Fruit fly (Drosophila melanogaster): ENCODE data around the gene CG32814.

Gene CG32814

dm6 chrX:1030478-1030877 is 4.0 kb upstream of the CG32814 start, which contains the start of the genes Cdc45 and Rpp21 (continued):
- no peak for TF ChIP-seq wek (GFP tag; optimal IDR thresholded peaks at IDR 0.05)
- TF ChIP-seq Dref (GFP tag; IDR thresholded peaks at IDR 0.05): no peak
- peak; percentile 5 for TF ChIP-seq MESR4 (GFP tag; optimal IDR thresholded peaks at IDR 0.05)
- TF ChIP-seq cas (GFP tag; IDR thresholded peaks at IDR 0.05): no peak
- no peak for TF ChIP-seq scrt (GFP tag; optimal IDR thresholded peaks at IDR 0.05)
- TF ChIP-seq stwl (tag; optimal IDR thresholded peaks at IDR 0.05): peak; percentile 36
- TF ChIP-seq Nf-YC (tag; optimal IDR thresholded peaks at IDR 0.05): peak; percentile 78
- no peak for TF ChIP-seq sqz (GFP tag; optimal IDR thresholded peaks at IDR 0.05)
- peak; percentile 50; the same call in 1 of the 2 replicates for TF ChIP-seq CG13287 (GFP tag; IDR thresholded peaks at IDR 0.05; ENCODE audit: partially characterized antibody)
- TF ChIP-seq lab (GFP tag; optimal IDR thresholded peaks at IDR 0.05): no peak
- TF ChIP-seq trem (tag; optimal IDR thresholded peaks at IDR 0.05): peak; percentile 49
- no peak for TF ChIP-seq CG12104 (GFP tag; optimal IDR thresholded peaks at IDR 0.05)
- peak; percentile 42 for TF ChIP-seq hbn (GFP tag; IDR thresholded peaks at IDR 0.05; ENCODE audit: partially characterized antibody)
- peak; percentile 52 for TF ChIP-seq CG1603 (tag; optimal IDR thresholded peaks at IDR 0.05)
- TF ChIP-seq CG2116 (GFP tag; optimal IDR thresholded peaks at IDR 0.05): peak; percentile 37
- peak; percentile 38 for TF ChIP-seq nmo (GFP tag; optimal IDR thresholded peaks at IDR 0.05)
- peak; percentile 20 for TF ChIP-seq CG13624 (GFP tag; optimal IDR thresholded peaks at IDR 0.05)
- no peak for TF ChIP-seq ro (GFP tag; IDR thresholded peaks at IDR 0.05)
- peak; percentile 72 for TF ChIP-seq E2f1 (GFP tag; IDR thresholded peaks at IDR 0.05)
- TF ChIP-seq Max (GFP tag; optimal IDR thresholded peaks at IDR 0.05): peak; percentile 55
- TF ChIP-seq CG11695 (GFP tag; IDR thresholded peaks at IDR 0.05): no peak
- TF ChIP-seq pfk (GFP tag; optimal IDR thresholded peaks at IDR 0.05): no peak
- no peak for TF ChIP-seq Tbp (GFP tag; optimal IDR thresholded peaks at IDR 0.05)
- TF ChIP-seq Nf-YB (GFP tag; optimal IDR thresholded peaks at IDR 0.05): peak; percentile 42
- TF ChIP-seq Doc3 (GFP tag; IDR thresholded peaks at IDR 0.05; ENCODE audit: partially characterized antibody): 0 out of 3 replicates have a peak, but pooled peaks have one; percentile 33
- TF ChIP-seq Sry-δ (GFP tag; optimal IDR thresholded peaks at IDR 0.05): peak; percentile 63
- peak; percentile 42; the same call in 1 of the 2 replicates for TF ChIP-seq Scr (GFP tag; IDR thresholded peaks at IDR 0.05; ENCODE audit: partially characterized antibody)
- peak; percentile 59 for TF ChIP-seq BEAF-32 (GFP tag; optimal IDR thresholded peaks at IDR 0.05)
- TF ChIP-seq knrl (GFP tag; IDR thresholded peaks at IDR 0.05; ENCODE audit: partially characterized antibody): peak; percentile 47; the same call in 1 of the 3 replicates
- 0 out of 3 replicates have a peak, but pooled peaks have one; percentile 38 for TF ChIP-seq CG16813 (GFP tag; IDR thresholded peaks at IDR 0.05; ENCODE audit: partially characterized antibody)
- TF ChIP-seq Side (GFP tag; optimal IDR thresholded peaks at IDR 0.05): peak; percentile 18
- peak; percentile 69 for TF ChIP-seq pzg (GFP tag; optimal IDR thresholded peaks at IDR 0.05)
- TF ChIP-seq CG17186 (GFP tag; optimal IDR thresholded peaks at IDR 0.05): peak; percentile 55
- TF ChIP-seq CG6654 (GFP tag; optimal IDR thresholded peaks at IDR 0.05): no peak

dm6 chrX:1011543-1012085 is 14.9 kb downstream of the CG32814 start, which contains the start of the genes TfIIA-S-2 and CG14631:
TfIIA-S-2 (minus strand) TSS chrX:1011643.
CG14631 (plus strand) TSS chrX:1012035.
- TF ChIP-seq YL-1 (GFP tag; optimal IDR thresholded peaks at IDR 0.05) (no peak), CG11560 (tag; IDR thresholded peaks at IDR 0.05) (no peak), CG1603 (tag; optimal IDR thresholded peaks at IDR 0.05) (no peak), CG3407 (GFP tag; optimal IDR thresholded peaks at IDR 0.05) (no peak), CG2712 (tag; optimal IDR thresholded peaks at IDR 0.05) (no peak), sens-2 (GFP tag; IDR thresholded peaks at IDR 0.05) (no peak), Dll (GFP tag; IDR thresholded peaks at IDR 0.05; ENCODE audit: partially characterized antibody) (no peak)

Measured in whole organism, embryonic.